Worm (Caenorhabditis elegans) whole organism, L1 larva: ENCODE data around the gene utp-20.

Experiments
- C16A3.4 ChIP-seq: fragments of 150-350 bp; optimal IDR thresholded peaks from 2 replicates; lab custom pipeline; 2014; ENCODE audit warnings: missing biosample characterization, missing genetic modification characterization
- ama-1 ChIP-seq: fragments of 150-350 bp; optimal IDR thresholded peaks from 2 replicates; lab custom pipeline; 2014
- ceh-8 ChIP-seq: fragments of 200-800 bp; sonication (Bioruptor generic); optimal IDR thresholded peaks from 2 replicates; lab custom pipeline; 2018; ENCODE audit warnings: mild to moderate bottlenecking, missing genetic modification characterization, moderate library complexity, missing compliant biosample characterization
- ceh-88 ChIP-seq: fragments of 200-800 bp; sonication (Bioruptor generic); IDR thresholded peaks from 2 replicates; pipeline ENCODE4 v1.3.6; 2022; ENCODE audit warnings: missing genetic modification characterization, missing compliant biosample characterization
- fkh-10 ChIP-seq: sonication (generic microtip); optimal IDR thresholded peaks from 2 replicates; lab custom pipeline; 2017; ENCODE audit warnings: missing biosample characterization, missing genetic modification reagents, missing genetic modification characterization
- fos-1 ChIP-seq: fragments of 150-350 bp; optimal IDR thresholded peaks from 2 replicates; lab custom pipeline; 2014; ENCODE audit warnings: missing biosample characterization, missing genetic modification characterization
- lin-15B ChIP-seq: fragments of 150-350 bp; sonication (generic microtip); optimal IDR thresholded peaks from 3 replicates; lab custom pipeline; 2014; ENCODE audit warnings: missing biosample characterization, missing genetic modification characterization
- lir-3 ChIP-seq: sonication (generic microtip); optimal IDR thresholded peaks from 2 replicates; lab custom pipeline; 2016; ENCODE audit warnings: mild to moderate bottlenecking, missing genetic modification characterization, moderate library complexity, missing compliant biosample characterization; ENCODE audit not compliant: poor library complexity
- nhr-237 ChIP-seq: fragments of 150-350 bp; optimal IDR thresholded peaks from 2 replicates; lab custom pipeline; 2014; ENCODE audit warnings: missing biosample characterization, missing genetic modification characterization
- nhr-71 ChIP-seq: sonication (generic microtip); optimal IDR thresholded peaks from 2 replicates; lab custom pipeline; 2016; ENCODE audit warnings: mild to moderate bottlenecking, missing genetic modification characterization, moderate library complexity, missing compliant biosample characterization
- nhr-77 ChIP-seq: fragments of 150-350 bp; optimal IDR thresholded peaks from 2 replicates; lab custom pipeline; 2014; ENCODE audit warnings: missing biosample characterization, missing genetic modification characterization
- sptf-1 ChIP-seq: fragments of 150-350 bp; optimal IDR thresholded peaks from 2 replicates; lab custom pipeline; 2014; ENCODE audit warnings: missing biosample characterization, missing genetic modification characterization
- unc-130 ChIP-seq: fragments of 150-350 bp; optimal IDR thresholded peaks from 2 replicates; lab custom pipeline; 2017; ENCODE audit warnings: missing biosample characterization, missing genetic modification characterization, inconsistent platforms

DNA sequence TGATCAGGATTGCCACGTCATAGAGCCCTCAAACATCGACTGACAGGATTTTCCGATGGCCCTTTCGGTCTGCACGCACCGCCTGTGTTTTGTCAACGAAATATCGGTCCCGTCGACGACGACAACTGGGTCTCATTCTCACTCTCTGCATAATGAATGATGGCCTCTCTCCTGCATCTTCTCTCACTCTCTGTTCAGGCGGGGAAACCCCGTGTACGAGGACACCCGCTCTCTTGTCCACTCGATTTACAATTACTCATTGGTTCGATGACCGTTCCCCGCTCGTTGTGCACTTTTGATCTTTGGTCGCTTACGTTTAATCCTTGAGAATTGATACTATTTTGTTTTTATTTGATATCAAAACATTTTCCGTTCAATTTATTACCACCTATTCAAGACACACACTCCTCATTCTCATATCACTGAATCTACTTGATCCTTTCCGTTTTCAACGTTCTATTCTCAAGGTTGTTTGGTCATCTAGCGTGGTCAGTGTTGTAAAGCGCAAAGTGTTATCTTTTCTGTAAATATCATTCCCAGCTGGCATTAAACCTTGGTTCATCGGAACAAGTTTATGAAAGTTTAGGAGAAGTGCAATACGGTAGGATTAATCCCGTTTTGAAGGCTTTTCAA is 13.4 kb upstream of the utp-20 start:
- TF ChIP-seq fos-1 (tag; lab: Kevin White, UChicago), result no peak
- TF ChIP-seq unc-130 (tag; lab: Kevin White, UChicago), result no peak
- TF ChIP-seq lir-3 (tag; lab: Kevin White, UChicago), result no peak
- TF ChIP-seq lin-15B, result no peak
- no peak for TF ChIP-seq C16A3.4
- no peak for TF ChIP-seq nhr-71 (tag; lab: Kevin White, UChicago)
- TF ChIP-seq ceh-88 (GFP tag; lab: Robert Waterston, UW), result no peak
- no peak for TF ChIP-seq ceh-8 (GFP tag; lab: Kevin White, UChicago)
- no peak for TF ChIP-seq sptf-1 (tag; lab: Kevin White, UChicago)
- TF ChIP-seq nhr-237 (tag; lab: Kevin White, UChicago), result no peak
- no peak for TF ChIP-seq nhr-77 (tag; lab: Kevin White, UChicago)
- no peak for TF ChIP-seq fkh-10
- TF ChIP-seq ama-1 (lab: Kevin White, UChicago), result no peak
